Worm (Caenorhabditis elegans) whole organism, mixed stage, embryonic: Measurements from ENCODE around the gene luc-7L.

ENCODE experiments used
- M03D4.4 ChIP-seq: sonication (generic microtip); optimal IDR thresholded peaks from 2 replicates; lab custom pipeline; 2017; ENCODE audit warnings: mild to moderate bottlenecking, missing genetic modification characterization, missing compliant biosample characterization
- bed-3 ChIP-seq: fragments of 200-800 bp; sonication (Bioruptor generic); optimal IDR thresholded peaks from 3 replicates; lab custom pipeline; 2018; ENCODE audit warnings: mild to moderate bottlenecking, missing genetic modification characterization, moderate library complexity, missing compliant biosample characterization
- blmp-1 ChIP-seq: fragments of 150-350 bp; optimal IDR thresholded peaks from 2 replicates; lab custom pipeline; 2014; ENCODE audit warnings: missing biosample characterization, missing genetic modification characterization
- ceh-39 ChIP-seq: fragments of 150-350 bp; optimal IDR thresholded peaks from 2 replicates; lab custom pipeline; 2014; ENCODE audit warnings: missing biosample characterization, missing genetic modification characterization
- ceh-43 ChIP-seq: fragments of 200-800 bp; sonication (Bioruptor generic); optimal IDR thresholded peaks from 2 replicates; lab custom pipeline; 2018; ENCODE audit warnings: mild to moderate bottlenecking, missing genetic modification characterization, moderate library complexity, missing compliant biosample characterization
- ceh-83 ChIP-seq: fragments of 200-800 bp; sonication (Bioruptor generic); optimal IDR thresholded peaks from 2 replicates; lab custom pipeline; 2018; ENCODE audit warnings: mild to moderate bottlenecking, missing genetic modification characterization, missing compliant biosample characterization
- ces-1 ChIP-seq: fragments of 150-350 bp; optimal IDR thresholded peaks from 2 replicates; lab custom pipeline; 2014; ENCODE audit warnings: missing biosample characterization, missing genetic modification reagents, missing genetic modification characterization
- cnd-1 ChIP-seq: fragments of 200-800 bp; sonication (Bioruptor generic); optimal IDR thresholded peaks from 2 replicates; lab custom pipeline; 2018; ENCODE audit warnings: mild to moderate bottlenecking, missing genetic modification characterization, missing compliant biosample characterization
- drap-1 ChIP-seq: fragments of 200-800 bp; sonication (Bioruptor generic); optimal IDR thresholded peaks from 3 replicates; lab custom pipeline; 2018; ENCODE audit warnings: mild to moderate bottlenecking, missing genetic modification characterization, missing compliant biosample characterization
- elt-1 ChIP-seq: sonication (generic microtip); optimal IDR thresholded peaks from 2 replicates; lab custom pipeline; 2017; ENCODE audit warnings: missing genetic modification characterization, mild to moderate bottlenecking, missing compliant biosample characterization, antibody characterized with exemption, moderate library complexity, borderline replicate concordance; ENCODE audit not compliant: insufficient read depth
- elt-3 ChIP-seq: fragments of 150-350 bp; optimal IDR thresholded peaks from 2 replicates; lab custom pipeline; 2014; ENCODE audit warnings: missing biosample characterization, missing genetic modification characterization
- flh-1 ChIP-seq: fragments of 200-800 bp; sonication (Bioruptor generic); optimal IDR thresholded peaks from 2 replicates; lab custom pipeline; 2018; ENCODE audit warnings: mild to moderate bottlenecking, missing genetic modification characterization, moderate library complexity, missing compliant biosample characterization
- hlh-1 ChIP-seq: fragments of 150-350 bp; optimal IDR thresholded peaks from 2 replicates; lab custom pipeline; 2014; ENCODE audit warnings: missing biosample characterization, missing genetic modification reagents, missing genetic modification characterization
- lsy-2 ChIP-seq: fragments of 150-350 bp; optimal IDR thresholded peaks from 2 replicates; lab custom pipeline; 2014; ENCODE audit warnings: missing biosample characterization, missing genetic modification characterization
- mab-5 ChIP-seq: fragments of 150-350 bp; optimal IDR thresholded peaks from 2 replicates; lab custom pipeline; 2014; ENCODE audit warnings: missing biosample characterization, missing genetic modification characterization
- mls-2 ChIP-seq: sonication (generic microtip); optimal IDR thresholded peaks from 2 replicates; lab custom pipeline; 2016; ENCODE audit warnings: mild to moderate bottlenecking, missing genetic modification characterization, moderate library complexity, missing compliant biosample characterization
- nhr-2 ChIP-seq: fragments of 150-350 bp; optimal IDR thresholded peaks from 2 replicates; lab custom pipeline; 2014; ENCODE audit warnings: missing biosample characterization, missing genetic modification characterization
- nhr-237 ChIP-seq: fragments of 150-350 bp; optimal IDR thresholded peaks from 2 replicates; lab custom pipeline; 2014; ENCODE audit warnings: missing biosample characterization, missing genetic modification characterization
- nhr-28 ChIP-seq: fragments of 150-350 bp; optimal IDR thresholded peaks from 2 replicates; lab custom pipeline; 2014; ENCODE audit warnings: missing biosample characterization, missing genetic modification characterization
- nhr-76 ChIP-seq: sonication (generic microtip); optimal IDR thresholded peaks from 2 replicates; lab custom pipeline; 2017; ENCODE audit warnings: missing biosample characterization, missing genetic modification characterization
- pha-4 ChIP-seq: fragments of 150-350 bp; optimal IDR thresholded peaks from 2 replicates; lab custom pipeline; 2018; ENCODE audit warnings: missing biosample characterization, missing genetic modification reagents, missing genetic modification characterization
- sem-2 ChIP-seq: fragments of 200-800 bp; sonication (Bioruptor generic); optimal IDR thresholded peaks from 2 replicates; lab custom pipeline; 2018; ENCODE audit warnings: mild to moderate bottlenecking, missing genetic modification characterization, missing compliant biosample characterization
- sptf-1 ChIP-seq: sonication (generic microtip); optimal IDR thresholded peaks from 2 replicates; lab custom pipeline; 2017; ENCODE audit warnings: mild to moderate bottlenecking, missing genetic modification characterization, moderate library complexity, missing compliant biosample characterization
- tbx-8 ChIP-seq: fragments of 200-800 bp; sonication (Bioruptor generic); optimal IDR thresholded peaks from 2 replicates; lab custom pipeline; 2018; ENCODE audit warnings: mild to moderate bottlenecking, missing genetic modification characterization, moderate library complexity, missing compliant biosample characterization
- unc-120 ChIP-seq: sonication (generic microtip); optimal IDR thresholded peaks from 2 replicates; lab custom pipeline; 2017; ENCODE audit warnings: missing genetic modification characterization, missing compliant biosample characterization; ENCODE audit not compliant: poor library complexity, severe bottlenecking
- unc-39 ChIP-seq: fragments of 150-350 bp; optimal IDR thresholded peaks from 2 replicates; lab custom pipeline; 2014; ENCODE audit warnings: missing biosample characterization, missing genetic modification characterization
- unc-62 ChIP-seq: fragments of 150-350 bp; optimal IDR thresholded peaks from 2 replicates; lab custom pipeline; 2014; ENCODE audit warnings: missing biosample characterization, missing genetic modification reagents, missing genetic modification characterization
- ztf-11 ChIP-seq: fragments of 150-350 bp; optimal IDR thresholded peaks from 2 replicates; lab custom pipeline; 2014; ENCODE audit warnings: missing biosample characterization, missing genetic modification characterization

Gene luc-7L

ce11 chrII:7707383-7707782 is at the start of gene luc-7L:
luc-7L (minus strand) TSS chrII:7707483.
- TF ChIP-seq M03D4.4 (no peak), tbx-8 (GFP tag; lab: Kevin White, UChicago) (no peak), sem-2 (GFP tag; lab: Kevin White, UChicago) (no peak), lsy-2 (tag; lab: Kevin White, UChicago) (no peak), ceh-43 (GFP tag; lab: Kevin White, UChicago) (no peak), bed-3 (GFP tag; lab: Kevin White, UChicago) (no peak), elt-1 (tag; lab: Kevin White, UChicago) (no peak), ceh-83 (GFP tag; lab: Kevin White, UChicago) (no peak)
- TF ChIP-seq, all 35 proteins: peak for 0

ce11 chrII:7756810-7757209 is 49.5 kb upstream of the luc-7L start:
- no peak for TF ChIP-seq ztf-11 (tag; lab: Kevin White, UChicago)
- TF ChIP-seq elt-1 (tag; lab: Kevin White, UChicago) = no peak
- TF ChIP-seq ceh-83 (GFP tag; lab: Kevin White, UChicago) = peak; percentile 66
- no peak for TF ChIP-seq unc-39 (tag; lab: Kevin White, UChicago)
- TF ChIP-seq drap-1 (GFP tag; lab: Kevin White, UChicago) = peak; percentile 48
- peak; percentile 29 for TF ChIP-seq M03D4.4
- no peak for TF ChIP-seq ces-1 (GFP tag; lab: Kevin White, UChicago)
- TF ChIP-seq flh-1 (GFP tag; lab: Kevin White, UChicago) = peak; percentile 18
- no peak for TF ChIP-seq sem-2 (GFP tag; lab: Kevin White, UChicago)
- no peak for TF ChIP-seq nhr-2 (tag; lab: Kevin White, UChicago)
- TF ChIP-seq lsy-2 (tag; lab: Kevin White, UChicago) = no peak
- TF ChIP-seq hlh-1 (tag; lab: Kevin White, UChicago) = peak; percentile 36
- TF ChIP-seq bed-3 (GFP tag; lab: Kevin White, UChicago) = peak; percentile 8
- TF ChIP-seq unc-120 (tag; lab: Kevin White, UChicago) = no peak
- TF ChIP-seq ceh-39 (tag; lab: Kevin White, UChicago) = no peak
- TF ChIP-seq elt-3 = no peak
- no peak for TF ChIP-seq nhr-76 (tag; lab: Kevin White, UChicago)
- TF ChIP-seq pha-4 = no peak
- TF ChIP-seq blmp-1 (tag; lab: Kevin White, UChicago) = no peak
- peak; percentile 1 for TF ChIP-seq unc-62 (GFP tag; lab: Kevin White, UChicago)
- TF ChIP-seq mab-5 (tag; lab: Kevin White, UChicago) = no peak
- TF ChIP-seq sptf-1 (tag; lab: Kevin White, UChicago) = no peak
- TF ChIP-seq cnd-1 (tag; lab: Kevin White, UChicago) = no peak
- no peak for TF ChIP-seq nhr-28 (tag; lab: Kevin White, UChicago)

ce11 chrII:7755116-7755571 is 47.9 kb upstream of the luc-7L start, which contains the start of the genes B0228.6 and B0228.1:
B0228.6 (minus strand) TSS chrII:7755166.
B0228.1 (plus strand) TSS chrII:7755343.
- TF ChIP-seq M03D4.4 = no peak
- TF ChIP-seq unc-120 (tag; lab: Kevin White, UChicago) = peak; percentile 50
- peak; percentile 55 for TF ChIP-seq ceh-39 (tag; lab: Kevin White, UChicago)
- no peak for TF ChIP-seq mls-2 (tag; lab: Kevin White, UChicago)

DNA sequence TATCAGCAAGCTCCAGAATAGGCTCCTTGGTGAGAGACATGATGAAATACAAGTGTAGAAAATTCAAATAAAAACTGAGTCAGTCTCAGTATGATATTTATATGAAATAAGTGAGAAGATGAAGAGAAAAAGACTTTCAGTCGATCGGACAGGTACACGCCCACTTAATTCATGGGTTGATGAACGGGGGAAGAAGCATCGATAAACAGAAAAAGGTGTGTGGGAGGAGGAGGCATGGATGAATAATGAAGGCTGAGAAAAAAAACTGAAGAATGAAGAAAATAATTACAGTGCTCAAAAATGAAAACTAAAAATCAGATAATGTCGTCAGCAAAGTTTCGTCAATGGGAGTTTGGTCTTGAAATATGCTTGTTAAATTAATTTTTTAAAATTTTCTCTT is 46.2 kb upstream of the luc-7L start, which contains the start of gene trx-1:
TSS of gene trx-1 (minus strand) at position 101 of the 400 bp plus-strand sequence.
- no peak for TF ChIP-seq sptf-1 (tag; lab: Kevin White, UChicago)
- no peak for TF ChIP-seq unc-39 (tag; lab: Kevin White, UChicago)
- no peak for TF ChIP-seq ceh-39 (tag; lab: Kevin White, UChicago)
- no peak for TF ChIP-seq ces-1 (GFP tag; lab: Kevin White, UChicago)
- no peak for TF ChIP-seq blmp-1 (tag; lab: Kevin White, UChicago)
- TF ChIP-seq unc-120 (tag; lab: Kevin White, UChicago) = no peak

DNA sequence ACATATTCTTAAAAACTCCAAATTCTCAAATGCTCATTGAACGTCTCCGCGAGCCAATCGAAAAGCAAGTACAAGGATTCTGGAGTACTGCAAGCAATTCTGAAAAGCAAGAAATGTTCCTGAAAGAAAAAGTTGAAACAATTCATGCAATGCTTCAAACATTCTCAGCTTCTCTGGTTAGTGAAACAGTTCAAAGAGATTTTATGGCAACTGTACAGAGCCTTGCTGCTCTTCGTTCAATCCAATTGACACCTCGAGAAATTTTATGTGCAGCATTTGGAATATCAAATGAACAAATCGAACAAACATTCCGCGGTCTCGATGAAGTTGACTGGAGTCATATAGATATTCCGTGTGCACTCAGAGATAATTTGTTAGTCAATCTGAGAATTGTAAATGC is 29.4 kb upstream of the luc-7L start:
- TF ChIP-seq elt-3 = no peak
- TF ChIP-seq flh-1 (GFP tag; lab: Kevin White, UChicago) = no peak
- TF ChIP-seq nhr-237 (tag; lab: Kevin White, UChicago) = no peak
- no peak for TF ChIP-seq unc-120 (tag; lab: Kevin White, UChicago)
- TF ChIP-seq ceh-39 (tag; lab: Kevin White, UChicago) = no peak
- TF ChIP-seq elt-1 (tag; lab: Kevin White, UChicago) = no peak
- no peak for TF ChIP-seq ces-1 (GFP tag; lab: Kevin White, UChicago)
- TF ChIP-seq ztf-11 (tag; lab: Kevin White, UChicago) = no peak
